Worm (Caenorhabditis elegans) whole organism, L2 larva: ENCODE measurements around the gene grl-19.

Experiments used
- dmd-4 ChIP-seq: sonication (generic microtip); optimal IDR thresholded peaks from 2 replicates; lab custom pipeline; 2017; ENCODE audit warnings: missing biosample characterization, missing genetic modification characterization
- elt-3 ChIP-seq: sonication (generic microtip); optimal IDR thresholded peaks from 2 replicates; lab custom pipeline; 2017; ENCODE audit warnings: missing biosample characterization, missing genetic modification characterization
- ztf-1 ChIP-seq: fragments of 200-800 bp; sonication (Bioruptor generic); conservative IDR thresholded peaks from 2 replicates; pipeline ENCODE4 v1.3.6; 2022; ENCODE audit warnings: missing genetic modification characterization, missing compliant biosample characterization

ce11 chrIV:283347-283746 lies 31.0 kb upstream of the grl-19 start, which contains the start of gene best-19:
- TF ChIP-seq elt-3 (tag; lab: Kevin White, UChicago) (no peak), ztf-1 (GFP tag; lab: Robert Waterston, UW) (no peak), dmd-4 (no peak)
